Worm (Caenorhabditis elegans) whole organism, L2 larva: ENCODE data around the gene rde-12.

Source experiments
- C34F6.9 ChIP-seq: fragments of 150-350 bp; optimal IDR thresholded peaks from 2 replicates; lab custom pipeline; 2014; ENCODE audit warnings: missing biosample characterization, missing genetic modification characterization
- F13H6.1 ChIP-seq: sonication (generic microtip); optimal IDR thresholded peaks from 2 replicates; lab custom pipeline; 2016; ENCODE audit warnings: missing genetic modification characterization, missing compliant biosample characterization
- R02D3.7 ChIP-seq: fragments of 150-350 bp; optimal IDR thresholded peaks from 2 replicates; lab custom pipeline; 2014; ENCODE audit warnings: missing biosample characterization, missing genetic modification characterization
- Y55F3AM.14 ChIP-seq: fragments of 200-800 bp; sonication (Bioruptor generic); optimal IDR thresholded peaks from 2 replicates; lab custom pipeline; 2018; ENCODE audit warnings: mild to moderate bottlenecking, missing genetic modification characterization, missing compliant biosample characterization
- ZK546.5 ChIP-seq: sonication (generic microtip); optimal IDR thresholded peaks from 2 replicates; lab custom pipeline; 2017; ENCODE audit warnings: missing biosample characterization, missing genetic modification characterization
- alr-1 ChIP-seq: fragments of 150-350 bp; optimal IDR thresholded peaks from 2 replicates; lab custom pipeline; 2014; ENCODE audit warnings: missing biosample characterization, missing genetic modification characterization
- aly-2 ChIP-seq: fragments of 150-350 bp; optimal IDR thresholded peaks from 2 replicates; lab custom pipeline; 2014; ENCODE audit warnings: missing biosample characterization, missing genetic modification characterization
- ama-1 ChIP-seq: fragments of 150-350 bp; optimal IDR thresholded peaks from 2 replicates; lab custom pipeline; 2018; ENCODE audit warnings: inconsistent platforms
- blmp-1 ChIP-seq: sonication (generic microtip); optimal IDR thresholded peaks from 2 replicates; lab custom pipeline; 2017; ENCODE audit warnings: missing genetic modification characterization, mild to moderate bottlenecking, missing compliant biosample characterization, antibody characterized with exemption, moderate library complexity; ENCODE audit not compliant: insufficient read depth
- ceh-16 ChIP-seq: fragments of 150-350 bp; optimal IDR thresholded peaks from 2 replicates; lab custom pipeline; 2014; ENCODE audit warnings: missing biosample characterization, missing genetic modification characterization
- ceh-82 ChIP-seq: fragments of 150-350 bp; optimal IDR thresholded peaks from 2 replicates; lab custom pipeline; 2014; ENCODE audit warnings: missing biosample characterization, missing genetic modification characterization
- crh-2 ChIP-seq: sonication (generic microtip); optimal IDR thresholded peaks from 2 replicates; lab custom pipeline; 2017; ENCODE audit warnings: missing biosample characterization, missing genetic modification characterization
- dmd-4 ChIP-seq: sonication (generic microtip); optimal IDR thresholded peaks from 2 replicates; lab custom pipeline; 2017; ENCODE audit warnings: missing biosample characterization, missing genetic modification characterization
- egl-27 ChIP-seq: sonication (generic microtip); optimal IDR thresholded peaks from 3 replicates; lab custom pipeline; 2017; ENCODE audit warnings: missing biosample characterization, missing genetic modification reagents, missing genetic modification characterization
- elt-1 ChIP-seq: fragments of 150-350 bp; optimal IDR thresholded peaks from 2 replicates; lab custom pipeline; 2014; ENCODE audit warnings: missing biosample characterization, missing genetic modification characterization
- elt-3 ChIP-seq: sonication (generic microtip); optimal IDR thresholded peaks from 2 replicates; lab custom pipeline; 2017; ENCODE audit warnings: missing biosample characterization, missing genetic modification characterization
- fos-1 ChIP-seq: fragments of 150-350 bp; optimal IDR thresholded peaks from 2 replicates; lab custom pipeline; 2014; ENCODE audit warnings: missing biosample characterization, missing genetic modification characterization
- gmeb-1 ChIP-seq: fragments of 150-350 bp; optimal IDR thresholded peaks from 2 replicates; lab custom pipeline; 2014; ENCODE audit warnings: missing biosample characterization, missing genetic modification characterization
- lin-11 ChIP-seq: fragments of 150-350 bp; sonication (generic microtip); optimal IDR thresholded peaks from 2 replicates; lab custom pipeline; 2014; ENCODE audit warnings: missing biosample characterization, missing genetic modification characterization, inconsistent platforms, mixed read lengths
- lin-13 ChIP-seq: fragments of 150-350 bp; optimal IDR thresholded peaks from 2 replicates; lab custom pipeline; 2014; ENCODE audit warnings: missing biosample characterization, missing genetic modification reagents, missing genetic modification characterization
- lin-39 ChIP-seq: fragments of 150-350 bp; optimal IDR thresholded peaks from 2 replicates; lab custom pipeline; 2014; ENCODE audit warnings: missing biosample characterization, missing genetic modification reagents, missing genetic modification characterization
- lsy-2 ChIP-seq, 2 experiments: fragments of 150-350 bp in 1 of 2; sonication (generic microtip) in 1 of 2; optimal IDR thresholded peaks; 2 replicates each; lab custom pipeline; 2014 to 2017; ENCODE audit warnings: missing biosample characterization in 2 of 2, missing genetic modification characterization in 2 of 2
- mbf-1 ChIP-seq: sonication (generic microtip); optimal IDR thresholded peaks from 2 replicates; lab custom pipeline; 2017; ENCODE audit warnings: missing biosample characterization, missing genetic modification characterization
- mdl-1 ChIP-seq, 2 experiments: fragments of 150-350 bp in 1 of 2; sonication (generic microtip) in 1 of 2; optimal IDR thresholded peaks; 2 replicates each; lab custom pipeline; 2017; ENCODE audit warnings: missing biosample characterization in 2 of 2, missing genetic modification characterization in 2 of 2
- nhr-10 ChIP-seq: sonication (generic microtip); optimal IDR thresholded peaks from 2 replicates; lab custom pipeline; 2017; ENCODE audit warnings: missing biosample characterization, missing genetic modification characterization
- nhr-11 ChIP-seq: fragments of 150-350 bp; optimal IDR thresholded peaks from 2 replicates; lab custom pipeline; 2014; ENCODE audit warnings: missing biosample characterization, missing genetic modification characterization
- nhr-12 ChIP-seq: fragments of 150-350 bp; optimal IDR thresholded peaks from 2 replicates; lab custom pipeline; 2014; ENCODE audit warnings: missing biosample characterization, missing genetic modification characterization
- nhr-129 ChIP-seq: fragments of 150-350 bp; optimal IDR thresholded peaks from 2 replicates; lab custom pipeline; 2014; ENCODE audit warnings: missing biosample characterization, missing genetic modification characterization
- nhr-21 ChIP-seq: fragments of 150-350 bp; optimal IDR thresholded peaks from 2 replicates; lab custom pipeline; 2014; ENCODE audit warnings: missing biosample characterization, missing genetic modification characterization
- nhr-23 ChIP-seq: fragments of 150-350 bp; optimal IDR thresholded peaks from 2 replicates; lab custom pipeline; 2014; ENCODE audit warnings: missing biosample characterization, missing genetic modification reagents, missing genetic modification characterization
- nhr-237 ChIP-seq: fragments of 150-350 bp; optimal IDR thresholded peaks from 2 replicates; lab custom pipeline; 2014; ENCODE audit warnings: missing biosample characterization, missing genetic modification characterization
- nhr-25 ChIP-seq: fragments of 150-350 bp; sonication (generic microtip); optimal IDR thresholded peaks from 3 replicates; lab custom pipeline; 2014; ENCODE audit warnings: missing biosample characterization, missing genetic modification characterization
- nhr-6 ChIP-seq: fragments of 150-350 bp; optimal IDR thresholded peaks from 2 replicates; lab custom pipeline; 2014; ENCODE audit warnings: missing biosample characterization, missing genetic modification characterization
- nhr-77 ChIP-seq: fragments of 150-350 bp; optimal IDR thresholded peaks from 2 replicates; lab custom pipeline; 2014; ENCODE audit warnings: missing biosample characterization, missing genetic modification characterization
- peb-1 ChIP-seq: fragments of 150-350 bp; optimal IDR thresholded peaks from 2 replicates; lab custom pipeline; 2014; ENCODE audit warnings: missing biosample characterization, missing genetic modification characterization
- sem-4 ChIP-seq: fragments of 150-350 bp; optimal IDR thresholded peaks from 2 replicates; lab custom pipeline; 2014; ENCODE audit warnings: missing biosample characterization, missing genetic modification reagents, missing genetic modification characterization
- skn-1 ChIP-seq: sonication (generic microtip); optimal IDR thresholded peaks from 2 replicates; lab custom pipeline; 2017; ENCODE audit warnings: missing biosample characterization, missing genetic modification characterization
- sma-3 ChIP-seq: sonication (generic microtip); optimal IDR thresholded peaks from 2 replicates; lab custom pipeline; 2016; ENCODE audit warnings: missing genetic modification reagents, missing genetic modification characterization, missing compliant biosample characterization
- sma-9 ChIP-seq, 2 experiments: fragments of 150-350 bp in 1 of 2; sonication (generic microtip) in 1 of 2; optimal IDR thresholded peaks; 2 replicates each; lab custom pipeline; 2014 to 2016; ENCODE audit warnings: missing genetic modification characterization in 2 of 2, mild to moderate bottlenecking in 1 of 2, missing biosample characterization in 1 of 2, missing compliant biosample characterization in 1 of 2, missing genetic modification reagents in 1 of 2, moderate library complexity in 1 of 2
- snpc-4 ChIP-seq: fragments of 150-350 bp; optimal IDR thresholded peaks from 2 replicates; lab custom pipeline; 2014; ENCODE audit warnings: missing biosample characterization, missing genetic modification characterization
- unc-39 ChIP-seq: fragments of 150-350 bp; optimal IDR thresholded peaks from 2 replicates; lab custom pipeline; 2014; ENCODE audit warnings: missing biosample characterization, missing genetic modification characterization
- unc-55 ChIP-seq: fragments of 150-350 bp; sonication (generic microtip); optimal IDR thresholded peaks from 3 replicates; lab custom pipeline; 2014; ENCODE audit warnings: missing biosample characterization, missing genetic modification reagents, missing genetic modification characterization
- unc-62 ChIP-seq: fragments of 150-350 bp; optimal IDR thresholded peaks from 2 replicates; lab custom pipeline; 2014; ENCODE audit warnings: missing biosample characterization, missing genetic modification reagents, missing genetic modification characterization
- zag-1 ChIP-seq: fragments of 150-350 bp; optimal IDR thresholded peaks from 2 replicates; lab custom pipeline; 2014; ENCODE audit warnings: missing biosample characterization, missing genetic modification characterization
- ztf-1 ChIP-seq: fragments of 200-800 bp; sonication (Bioruptor generic); conservative IDR thresholded peaks from 2 replicates; pipeline ENCODE4 v1.3.6; 2022; ENCODE audit warnings: missing genetic modification characterization, missing compliant biosample characterization
- ztf-11 ChIP-seq: sonication (generic microtip); optimal IDR thresholded peaks from 2 replicates; lab custom pipeline; 2017; ENCODE audit warnings: missing biosample characterization, missing genetic modification characterization
- ztf-4 ChIP-seq: fragments of 150-350 bp; optimal IDR thresholded peaks from 2 replicates; lab custom pipeline; 2014; ENCODE audit warnings: missing biosample characterization, missing genetic modification characterization

rde-12 gene

ce11 chrV:13657291-13657690 lies 7.9 kb upstream of the rde-12 start:
- TF ChIP-seq ama-1 (lab: Kevin White, UChicago) (peak; percentile 48), peb-1 (no peak), snpc-4 (tag; lab: Kevin White, UChicago) (peak; percentile 29), F13H6.1 (tag; lab: Kevin White, UChicago) (peak; percentile 89), unc-55 (peak; percentile 9), dmd-4 (tag; lab: Kevin White, UChicago) (no peak), nhr-10 (tag; lab: Kevin White, UChicago) (peak; percentile 5), crh-2 (tag; lab: Kevin White, UChicago) (peak; percentile 91), sma-3 (GFP tag; lab: Kevin White, UChicago) (peak; percentile 93), blmp-1 (tag; lab: Kevin White, UChicago) (peak; percentile 98), nhr-77 (tag; lab: Kevin White, UChicago) (no peak), R02D3.7 (tag; lab: Kevin White, UChicago) (no peak), nhr-237 (tag; lab: Kevin White, UChicago) (no peak), sem-4 (peak; percentile 78), nhr-6 (tag; lab: Kevin White, UChicago) (no peak), Y55F3AM.14 (no peak), ztf-1 (no peak), egl-27 (peak; percentile 70), nhr-23 (tag; lab: Kevin White, UChicago) (no peak), ztf-4 (tag; lab: Kevin White, UChicago) (peak; percentile 88), nhr-11 (tag; lab: Kevin White, UChicago) (no peak), lin-11 (tag; lab: Kevin White, UChicago) (no peak), ztf-11 (no peak), nhr-12 (no peak), elt-3 (tag; lab: Kevin White, UChicago) (no peak), lin-39 (tag; lab: Kevin White, UChicago) (no peak), skn-1 (no peak), elt-1 (tag; lab: Kevin White, UChicago) (no peak), nhr-25 (tag; lab: Kevin White, UChicago) (peak; percentile 91), alr-1 (tag; lab: Kevin White, UChicago) (no peak), ZK546.5 (tag; lab: Kevin White, UChicago) (no peak), lin-13 (GFP tag; lab: Kevin White, UChicago) (peak; percentile 70), sma-9 (GFP tag; optimal IDR thresholded peaks at IDR 0.05; lab: Kevin White, UChicago) (peak; percentile 100), sma-9 (tag; optimal IDR thresholded peaks at IDR 0.05; lab: Kevin White, UChicago) (peak; percentile 20), ceh-82 (tag; lab: Kevin White, UChicago) (no peak), zag-1 (no peak), ceh-16 (tag; lab: Kevin White, UChicago) (peak; percentile 3), nhr-21 (peak; percentile 76), mbf-1 (no peak), unc-39 (tag; lab: Kevin White, UChicago) (no peak), unc-62 (GFP tag; lab: Kevin White, UChicago) (peak; percentile 27), aly-2 (no peak), fos-1 (tag; lab: Kevin White, UChicago) (peak; percentile 69), lsy-2 (tag; optimal IDR thresholded peaks at IDR 0.05; lab: Kevin White, UChicago) (peak; percentile 12 to 74), C34F6.9 (peak; percentile 65), mdl-1 (tag; optimal IDR thresholded peaks at IDR 0.05; lab: Kevin White, UChicago) (peak; percentile 93 to 97), gmeb-1 (tag; lab: Kevin White, UChicago) (peak; percentile 65), nhr-129 (peak; percentile 87)
